Fruit fly (Drosophila melanogaster) whole organism, embryonic: Measurements from ENCODE around the gene Ppi1.

ENCODE experiments used
- Atf3 ChIP-seq: fragments of 200-800 bp; sonication (Bioruptor generic); optimal IDR thresholded peaks from 3 replicates; lab custom pipeline; 2016; ENCODE audit warnings: missing biosample characterization, missing genetic modification characterization
- Bdp1 ChIP-seq: fragments of 200-800 bp; sonication (Bioruptor generic); optimal IDR thresholded peaks from 3 replicates; lab custom pipeline; 2016; ENCODE audit warnings: missing biosample characterization, missing genetic modification characterization
- CG10274 ChIP-seq: fragments of 200-800 bp; sonication (Bioruptor generic); optimal IDR thresholded peaks from 3 replicates; lab custom pipeline; 2017; ENCODE audit warnings: missing biosample characterization, mild to moderate bottlenecking, missing genetic modification characterization
- CG1233 ChIP-seq: fragments of 200-800 bp; sonication (Bioruptor generic); optimal IDR thresholded peaks from 4 replicates; lab custom pipeline; 2018; ENCODE audit warnings: missing biosample characterization, mild to moderate bottlenecking, missing genetic modification characterization
- CG12659 ChIP-seq: fragments of 200-800 bp; sonication (Bioruptor generic); optimal IDR thresholded peaks from 3 replicates; lab custom pipeline; 2017; ENCODE audit warnings: mild to moderate bottlenecking, missing biosample characterization, missing genetic modification reagents, missing genetic modification characterization
- CG13123 ChIP-seq: fragments of 200-800 bp; sonication (Bioruptor generic); optimal IDR thresholded peaks from 2 replicates; lab custom pipeline; 2016; ENCODE audit warnings: missing biosample characterization, missing genetic modification characterization
- CG13624 ChIP-seq: fragments of 200-800 bp; sonication (Bioruptor generic); optimal IDR thresholded peaks from 2 replicates; lab custom pipeline; 2016; ENCODE audit warnings: missing biosample characterization, missing genetic modification characterization
- CG1529 ChIP-seq: fragments of 200-800 bp; sonication (Bioruptor generic); optimal IDR thresholded peaks from 3 replicates; lab custom pipeline; 2018; ENCODE audit warnings: missing biosample characterization, missing genetic modification characterization
- CG1603 ChIP-seq: fragments of 200-800 bp; sonication (Bioruptor generic); optimal IDR thresholded peaks from 2 replicates; lab custom pipeline; 2019; ENCODE audit warnings: missing biosample characterization, mild to moderate bottlenecking, missing genetic modification characterization, moderate library complexity
- CG32532 ChIP-seq: fragments of 200-800 bp; sonication (Bioruptor generic); IDR thresholded peaks from 2 replicates; pipeline ENCODE4 v1.3.6; 2022; ENCODE audit warnings: missing biosample characterization, missing genetic modification characterization
- CG33213 ChIP-seq: fragments of 200-800 bp; sonication (Bioruptor generic); optimal IDR thresholded peaks from 3 replicates; lab custom pipeline; 2016; ENCODE audit warnings: missing biosample characterization, missing genetic modification characterization
- CG33557 ChIP-seq: fragments of 200-800 bp; sonication (Bioruptor generic); optimal IDR thresholded peaks from 2 replicates; lab custom pipeline; 2019; ENCODE audit warnings: missing biosample characterization, mild to moderate bottlenecking, missing genetic modification characterization, moderate library complexity
- CG5953 ChIP-seq: fragments of 200-800 bp; sonication (Bioruptor generic); IDR thresholded peaks from 2 replicates; pipeline ENCODE4 v1.3.6; 2022; ENCODE audit warnings: missing biosample characterization, missing genetic modification characterization
- Dad ChIP-seq: fragments of 200-800 bp; sonication (Bioruptor generic); optimal IDR thresholded peaks from 3 replicates; lab custom pipeline; 2016; ENCODE audit warnings: missing biosample characterization, missing genetic modification characterization
- Doc3 ChIP-seq: fragments of 200-800 bp; sonication (Bioruptor generic); IDR thresholded peaks from 3 replicates; pipeline ENCODE4 v1.3.6; 2022; ENCODE audit warnings: missing biosample characterization, missing genetic modification characterization; ENCODE audit not compliant: partially characterized antibody
- Dref ChIP-seq: fragments of 200-800 bp; sonication (Bioruptor generic); IDR thresholded peaks from 2 replicates; pipeline ENCODE4 v1.3.6; 2022; ENCODE audit warnings: missing biosample characterization, missing genetic modification characterization
- Hey ChIP-seq: fragments of 200-800 bp; sonication (Bioruptor generic); optimal IDR thresholded peaks from 3 replicates; lab custom pipeline; 2018; ENCODE audit warnings: missing biosample characterization, mild to moderate bottlenecking, missing genetic modification characterization
- MESR4 ChIP-seq: fragments of 200-800 bp; sonication (Bioruptor generic); optimal IDR thresholded peaks from 2 replicates; lab custom pipeline; 2018; ENCODE audit warnings: missing biosample characterization, mild to moderate bottlenecking, missing genetic modification characterization, moderate library complexity
- Mad ChIP-seq: fragments of 200-800 bp; sonication (Bioruptor generic); optimal IDR thresholded peaks from 2 replicates; lab custom pipeline; 2016; ENCODE audit warnings: missing biosample characterization, missing genetic modification characterization
- Vsx1 ChIP-seq: fragments of 200-800 bp; sonication (Bioruptor generic); optimal IDR thresholded peaks from 2 replicates; lab custom pipeline; 2017; ENCODE audit warnings: missing biosample characterization, mild to moderate bottlenecking, missing genetic modification characterization, missing genetic modification reagents
- ap ChIP-seq: fragments of 200-800 bp; sonication (Bioruptor generic); IDR thresholded peaks from 2 replicates; pipeline ENCODE4 v1.3.6; 2022; ENCODE audit warnings: missing biosample characterization, missing genetic modification characterization
- ato ChIP-seq: fragments of 200-800 bp; sonication (Bioruptor generic); IDR thresholded peaks from 2 replicates; pipeline ENCODE4 v1.3.6; 2022; ENCODE audit warnings: missing biosample characterization, missing genetic modification characterization; ENCODE audit not compliant: partially characterized antibody
- chinmo ChIP-seq: fragments of 200-800 bp; sonication (Bioruptor generic); IDR thresholded peaks from 4 replicates; pipeline ENCODE4 v1.3.6; 2022; ENCODE audit warnings: missing biosample characterization, missing genetic modification characterization; ENCODE audit not compliant: partially characterized antibody
- corto ChIP-seq: fragments of 200-800 bp; sonication (Bioruptor generic); optimal IDR thresholded peaks from 2 replicates; lab custom pipeline; 2016; ENCODE audit warnings: missing biosample characterization, mild to moderate bottlenecking, missing genetic modification characterization, moderate library complexity
- crc ChIP-seq: fragments of 200-800 bp; sonication (Bioruptor generic); optimal IDR thresholded peaks from 2 replicates; lab custom pipeline; 2016; ENCODE audit warnings: missing biosample characterization, missing genetic modification characterization
- crp ChIP-seq, 2 experiments: fragments of 200-800 bp; sonication (Bioruptor generic); optimal IDR thresholded peaks; 2 replicates in 1 of 2; 3 replicates in 1 of 2; lab custom pipeline; 2017; ENCODE audit warnings: missing biosample characterization in 2 of 2, missing genetic modification characterization in 2 of 2, mild to moderate bottlenecking in 1 of 2, moderate library complexity in 1 of 2
- disco-r ChIP-seq: fragments of 200-800 bp; sonication (Bioruptor generic); optimal IDR thresholded peaks from 2 replicates; lab custom pipeline; 2016; ENCODE audit warnings: missing biosample characterization, missing genetic modification characterization
- dm ChIP-seq: fragments of 200-800 bp; sonication (Bioruptor generic); optimal IDR thresholded peaks from 3 replicates; lab custom pipeline; 2016; ENCODE audit warnings: missing biosample characterization, missing genetic modification characterization
- emc ChIP-seq: fragments of 200-800 bp; sonication (Bioruptor generic); optimal IDR thresholded peaks from 2 replicates; lab custom pipeline; 2016; ENCODE audit warnings: missing biosample characterization, missing genetic modification characterization
- esg ChIP-seq: fragments of 200-800 bp; sonication (Bioruptor generic); conservative IDR thresholded peaks from 2 replicates; pipeline ENCODE4 v1.3.6; 2022; ENCODE audit warnings: missing biosample characterization, missing genetic modification characterization
- fru ChIP-seq: fragments of >200 bp; optimal IDR thresholded peaks from 2 replicates; lab custom pipeline; 2017
- hth ChIP-seq: fragments of >200 bp; optimal IDR thresholded peaks from 2 replicates; lab custom pipeline; 2017; ENCODE audit warnings: inconsistent platforms
- jumu ChIP-seq: fragments of 200-800 bp; sonication (Bioruptor generic); optimal IDR thresholded peaks from 3 replicates; lab custom pipeline; 2016; ENCODE audit warnings: missing biosample characterization, missing genetic modification characterization
- klu ChIP-seq: fragments of 200-800 bp; sonication (Bioruptor generic); IDR thresholded peaks from 2 replicates; pipeline ENCODE4 v1.3.6; 2022; ENCODE audit warnings: missing biosample characterization, missing genetic modification characterization
- lab ChIP-seq: fragments of 200-800 bp; sonication (Bioruptor generic); optimal IDR thresholded peaks from 3 replicates; lab custom pipeline; 2017; ENCODE audit warnings: missing biosample characterization, missing genetic modification characterization, mild to moderate bottlenecking, moderate library complexity, missing genetic modification reagents
- mirr ChIP-seq: fragments of 200-800 bp; sonication (Bioruptor generic); optimal IDR thresholded peaks from 3 replicates; lab custom pipeline; 2018; ENCODE audit warnings: missing biosample characterization, mild to moderate bottlenecking, missing genetic modification characterization
- oc ChIP-seq: fragments of 200-800 bp; sonication (Bioruptor generic); optimal IDR thresholded peaks from 2 replicates; lab custom pipeline; 2018; ENCODE audit warnings: missing biosample characterization, mild to moderate bottlenecking, missing genetic modification characterization, moderate library complexity
- org-1 ChIP-seq: fragments of 200-800 bp; sonication (Bioruptor generic); optimal IDR thresholded peaks from 2 replicates; lab custom pipeline; 2017; ENCODE audit warnings: missing biosample characterization, missing genetic modification characterization
- p53 ChIP-seq: fragments of 200-800 bp; sonication (Bioruptor generic); optimal IDR thresholded peaks from 2 replicates; lab custom pipeline; 2016; ENCODE audit warnings: missing biosample characterization, missing genetic modification characterization
- slbo ChIP-seq: fragments of 200-800 bp; sonication (Bioruptor generic); IDR thresholded peaks from 2 replicates; pipeline ENCODE4 v1.3.6; 2022; ENCODE audit warnings: missing biosample characterization, missing genetic modification characterization
- stc ChIP-seq: fragments of 200-800 bp; sonication (Bioruptor generic); IDR thresholded peaks from 2 replicates; pipeline ENCODE4 v1.3.6; 2022; ENCODE audit warnings: missing biosample characterization, missing genetic modification characterization
- tup ChIP-seq: fragments of 200-800 bp; sonication (Bioruptor generic); optimal IDR thresholded peaks from 2 replicates; lab custom pipeline; 2016; ENCODE audit warnings: missing biosample characterization, mild to moderate bottlenecking, missing genetic modification characterization, moderate library complexity
- tx ChIP-seq: fragments of 200-800 bp; sonication (Bioruptor generic); optimal IDR thresholded peaks from 2 replicates; lab custom pipeline; 2016; ENCODE audit warnings: missing biosample characterization, missing genetic modification characterization
- wdn ChIP-seq: fragments of 200-800 bp; sonication (Bioruptor generic); IDR thresholded peaks from 2 replicates; pipeline ENCODE4 v1.3.6; 2022; ENCODE audit warnings: missing biosample characterization, missing genetic modification characterization
- yki ChIP-seq: fragments of >200 bp; optimal IDR thresholded peaks from 3 replicates; lab custom pipeline; 2018
- zf30C ChIP-seq: fragments of 200-800 bp; sonication (Bioruptor generic); optimal IDR thresholded peaks from 3 replicates; lab custom pipeline; 2018; ENCODE audit warnings: missing biosample characterization, mild to moderate bottlenecking, missing genetic modification characterization

Ppi1 gene

dm6 chr3R:30164162-30164561 lies 35.2 kb upstream of the Ppi1 start (continued):
- no peak for TF ChIP-seq ato
- TF ChIP-seq p53 (GFP tag; lab: Kevin White, UChicago) = no peak
- TF ChIP-seq wdn (GFP tag; lab: Robert Waterston, UW) = no peak
- TF ChIP-seq Dref (GFP tag; lab: Robert Waterston, UW) = no peak
- TF ChIP-seq fru (lab: Kevin White, UChicago) = no peak
- no peak for TF ChIP-seq crp (GFP tag; optimal IDR thresholded peaks at IDR 0.05; lab: Kevin White, UChicago)
- TF ChIP-seq CG10274 (GFP tag; lab: Kevin White, UChicago) = no peak
- no peak for TF ChIP-seq disco-r (GFP tag; lab: Kevin White, UChicago)
- no peak for TF ChIP-seq tx (GFP tag; lab: Kevin White, UChicago)
- TF ChIP-seq CG1529 (GFP tag; lab: Kevin White, UChicago) = no peak
- TF ChIP-seq CG33213 (GFP tag; lab: Kevin White, UChicago) = no peak
- TF ChIP-seq yki (lab: Kevin White, UChicago) = no peak
- TF ChIP-seq CG12659 = no peak
- TF ChIP-seq jumu (GFP tag; lab: Kevin White, UChicago) = no peak
- no peak for TF ChIP-seq CG1233 (GFP tag; lab: Kevin White, UChicago)
- TF ChIP-seq dm = no peak
- no peak for TF ChIP-seq CG33557 (GFP tag; lab: Kevin White, UChicago)
- TF ChIP-seq lab (GFP tag; lab: Kevin White, UChicago) = peak; percentile 29
- 0 out of 2 replicates have a peak, but pooled peaks have one; percentile 9 for TF ChIP-seq slbo (GFP tag; lab: Robert Waterston, UW)
- TF ChIP-seq oc (tag; lab: Kevin White, UChicago) = peak; percentile 80
- no peak for TF ChIP-seq Doc3 (GFP tag; lab: Robert Waterston, UW)
- TF ChIP-seq emc = no peak
- no peak for TF ChIP-seq klu (GFP tag; lab: Robert Waterston, UW)
- TF ChIP-seq Dad (GFP tag; lab: Kevin White, UChicago) = no peak
- no peak for TF ChIP-seq CG5953 (GFP tag; lab: Robert Waterston, UW)
- TF ChIP-seq Bdp1 (GFP tag; lab: Kevin White, UChicago) = no peak
- TF ChIP-seq Hey (tag; lab: Kevin White, UChicago) = no peak
- no peak for TF ChIP-seq Mad (GFP tag; lab: Kevin White, UChicago)
- TF ChIP-seq crc (GFP tag; lab: Kevin White, UChicago) = no peak
- no peak for TF ChIP-seq corto (GFP tag; lab: Kevin White, UChicago)
- TF ChIP-seq CG32532 (GFP tag; lab: Robert Waterston, UW) = no peak
- peak; percentile 51 for TF ChIP-seq CG1603 (tag; lab: Kevin White, UChicago)
- TF ChIP-seq CG13624 (GFP tag; lab: Kevin White, UChicago) = no peak
- no peak for TF ChIP-seq zf30C (GFP tag; lab: Kevin White, UChicago)
- TF ChIP-seq stc (GFP tag; lab: Robert Waterston, UW) = peak; percentile 52; the same call in 1 of the 2 replicates
- no peak for TF ChIP-seq tup (GFP tag; lab: Kevin White, UChicago)
- no peak for TF ChIP-seq CG13123
- no peak for TF ChIP-seq chinmo (GFP tag; lab: Robert Waterston, UW)
- no peak for TF ChIP-seq MESR4 (GFP tag; lab: Kevin White, UChicago)
- TF ChIP-seq esg (GFP tag; lab: Robert Waterston, UW) = peak; percentile 45
- no peak for TF ChIP-seq mirr (GFP tag; lab: Kevin White, UChicago)
- no peak for TF ChIP-seq hth
- no peak for TF ChIP-seq Atf3 (GFP tag; lab: Kevin White, UChicago)
- TF ChIP-seq org-1 = peak; percentile 19
- TF ChIP-seq Vsx1 = no peak
- TF ChIP-seq ap = no peak; the same call in 1 of the 2 replicates
